Worm (Caenorhabditis elegans): Measurements from ENCODE around the gene F59A6.2.

DNA sequence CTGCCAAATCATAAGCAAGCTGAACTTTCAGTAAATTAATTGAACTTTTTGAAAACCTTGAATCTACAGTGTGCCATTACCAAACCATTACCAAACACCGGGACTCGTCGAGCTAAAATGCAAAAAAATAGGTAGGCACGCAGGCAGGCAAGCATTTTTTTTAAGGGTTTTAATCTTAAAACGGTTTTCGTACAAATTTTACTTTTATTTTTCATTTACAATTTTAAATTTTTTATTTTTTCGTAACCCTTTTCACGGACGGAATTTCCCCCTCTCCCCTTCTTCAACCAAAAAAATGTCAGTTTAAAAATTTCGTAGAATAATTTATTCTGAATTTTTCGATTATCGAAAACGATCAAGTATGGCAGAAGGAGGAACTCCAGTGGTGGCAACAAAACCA is at the start of gene F59A6.2:
- TF ChIP-seq tab-1 (GFP tag; IDR thresholded peaks at IDR 0.05) = no peak
- TF ChIP-seq ztf-23 (GFP tag; IDR thresholded peaks at IDR 0.05) = no peak
- TF ChIP-seq klf-2 (GFP tag; conservative IDR thresholded peaks at IDR 0.05) = no peak
- no peak for TF ChIP-seq flt-1 (GFP tag; IDR thresholded peaks at IDR 0.05)
- TF ChIP-seq ref-1 (GFP tag; conservative IDR thresholded peaks at IDR 0.05) = no peak
- TF ChIP-seq T22C8.4 (GFP tag; IDR thresholded peaks at IDR 0.05) = no peak
- TF ChIP-seq med-1 (GFP tag; optimal IDR thresholded peaks at IDR 0.05; ENCODE audit: insufficient read depth) = no peak
- TF ChIP-seq cog-1 (tag; optimal IDR thresholded peaks at IDR 0.05) = no peak
